Worm (Caenorhabditis elegans): ENCODE results near the gene egl-44.

DNA sequence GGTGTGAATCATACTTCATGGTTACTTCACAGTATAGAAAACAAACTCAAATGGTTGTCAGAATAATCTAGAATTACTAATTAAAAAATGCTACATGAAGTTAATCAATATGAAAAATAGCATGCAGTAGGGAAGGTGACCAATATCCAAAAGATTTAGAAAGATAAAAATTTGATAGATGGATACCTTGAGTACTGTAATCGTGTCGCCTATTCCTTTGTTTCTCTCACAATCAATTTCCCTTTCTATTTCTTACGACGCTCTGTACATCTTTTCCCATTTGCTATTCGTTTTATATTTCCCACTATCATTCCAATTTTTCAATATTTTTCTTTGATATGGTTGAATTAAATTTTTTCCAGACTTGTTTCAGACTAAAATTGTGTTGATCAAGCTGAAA, 32.7 kb downstream of the egl-44 start, which contains the start of gene B0034.7:
- TF ChIP-seq dao-5 (tag; optimal IDR thresholded peaks at IDR 0.05), result no peak
- TF ChIP-seq him-1 (tag; optimal IDR thresholded peaks at IDR 0.05), result no peak

All from whole organism, L4/young adult.